Worm (Caenorhabditis elegans) whole organism, early embryonic: ENCODE measurements around the gene ost-1.

ENCODE experiments used
- B0310.2 ChIP-seq: sonication (generic microtip); optimal IDR thresholded peaks from 2 replicates; lab custom pipeline; 2016; ENCODE audit warnings: mild to moderate bottlenecking, missing genetic modification characterization, missing compliant biosample characterization
- F13C5.2 ChIP-seq: sonication (generic microtip); optimal IDR thresholded peaks from 2 replicates; lab custom pipeline; 2017; ENCODE audit warnings: mild to moderate bottlenecking, missing genetic modification characterization, inconsistent platforms, missing compliant biosample characterization
- aly-1 ChIP-seq: sonication (generic microtip); optimal IDR thresholded peaks from 2 replicates; lab custom pipeline; 2016; ENCODE audit warnings: missing genetic modification characterization, missing compliant biosample characterization
- ama-1 ChIP-seq: fragments of 150-350 bp; optimal IDR thresholded peaks from 2 replicates; lab custom pipeline; 2014
- ceh-13 ChIP-seq: fragments of 200-800 bp; sonication (Bioruptor generic); optimal IDR thresholded peaks from 2 replicates; lab custom pipeline; 2018; ENCODE audit warnings: mild to moderate bottlenecking, missing genetic modification characterization, missing compliant biosample characterization
- ets-7 ChIP-seq: sonication (generic microtip); optimal IDR thresholded peaks from 2 replicates; lab custom pipeline; 2016; ENCODE audit warnings: missing genotype, missing genetic modification characterization, missing compliant biosample characterization
- flt-1 ChIP-seq: fragments of 200-800 bp; sonication (Bioruptor generic); IDR thresholded peaks from 2 replicates; pipeline ENCODE4 v1.3.6; 2022; ENCODE audit warnings: missing genetic modification characterization, missing compliant biosample characterization
- hmbx-1 ChIP-seq: sonication (generic microtip); optimal IDR thresholded peaks from 2 replicates; lab custom pipeline; 2016; ENCODE audit warnings: mild to moderate bottlenecking, missing genetic modification characterization, missing compliant biosample characterization
- hmg-4 ChIP-seq: fragments of 200-800 bp; sonication (Bioruptor generic); optimal IDR thresholded peaks from 2 replicates; lab custom pipeline; 2018; ENCODE audit warnings: mild to moderate bottlenecking, missing genetic modification characterization, missing compliant biosample characterization
- hnd-1 ChIP-seq: sonication (generic microtip); optimal IDR thresholded peaks from 2 replicates; lab custom pipeline; 2016; ENCODE audit warnings: missing genetic modification characterization, missing compliant biosample characterization
- pes-1 ChIP-seq: fragments of 200-800 bp; sonication (Bioruptor generic); IDR thresholded peaks from 2 replicates; pipeline ENCODE4 v1.3.6; 2022; ENCODE audit warnings: missing genetic modification reagents, missing genetic modification characterization, missing compliant biosample characterization
- scrt-1 ChIP-seq: fragments of 200-800 bp; sonication (Bioruptor generic); IDR thresholded peaks from 2 replicates; pipeline ENCODE4 v1.3.6; 2022; ENCODE audit warnings: missing genetic modification characterization, missing compliant biosample characterization
- tbx-11 ChIP-seq: fragments of 200-800 bp; sonication (Bioruptor generic); IDR thresholded peaks from 2 replicates; pipeline ENCODE4 v1.3.6; 2022; ENCODE audit warnings: missing genetic modification characterization, missing compliant biosample characterization
- tbx-37 ChIP-seq: fragments of 200-800 bp; sonication (Bioruptor generic); conservative IDR thresholded peaks from 2 replicates; pipeline ENCODE4 v1.3.6; 2022; ENCODE audit warnings: missing genetic modification reagents, missing genetic modification characterization, missing compliant biosample characterization

ost-1 gene

DNA sequence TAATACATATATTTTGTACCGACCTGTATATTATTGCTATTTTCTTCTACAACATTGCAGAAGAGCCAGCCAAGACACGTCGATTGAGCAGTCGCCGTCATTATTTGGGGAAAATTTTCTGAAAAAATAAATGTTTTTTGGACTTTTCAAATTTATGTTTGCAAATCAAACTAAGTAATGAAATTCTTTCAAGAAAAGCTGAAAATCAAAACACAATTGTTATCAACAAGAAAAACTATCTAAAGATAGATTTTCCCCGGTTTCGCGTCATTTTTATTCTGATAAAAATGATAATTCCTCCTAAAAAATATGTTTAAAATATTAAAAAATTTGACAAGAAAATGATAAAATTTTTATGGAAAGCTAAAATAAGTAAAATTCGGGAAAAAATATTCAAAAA lies 50.7 kb downstream of the ost-1 start, which contains the start of gene C50A2.3:
C50A2.3 (minus strand) TSS at position 101 of the 400 bp plus-strand sequence.
- TF ChIP-seq hnd-1 (tag; lab: Kevin White, UChicago) (no peak), hmbx-1 (tag; lab: Kevin White, UChicago) (no peak), pes-1 (GFP tag; lab: Robert Waterston, UW) (no peak), flt-1 (GFP tag; lab: Robert Waterston, UW) (no peak), hmg-4 (no peak), ama-1 (lab: Kevin White, UChicago) (no peak), aly-1 (tag; lab: Kevin White, UChicago) (no peak), ets-7 (tag; lab: Kevin White, UChicago) (no peak), scrt-1 (GFP tag; lab: Robert Waterston, UW) (no peak)

DNA sequence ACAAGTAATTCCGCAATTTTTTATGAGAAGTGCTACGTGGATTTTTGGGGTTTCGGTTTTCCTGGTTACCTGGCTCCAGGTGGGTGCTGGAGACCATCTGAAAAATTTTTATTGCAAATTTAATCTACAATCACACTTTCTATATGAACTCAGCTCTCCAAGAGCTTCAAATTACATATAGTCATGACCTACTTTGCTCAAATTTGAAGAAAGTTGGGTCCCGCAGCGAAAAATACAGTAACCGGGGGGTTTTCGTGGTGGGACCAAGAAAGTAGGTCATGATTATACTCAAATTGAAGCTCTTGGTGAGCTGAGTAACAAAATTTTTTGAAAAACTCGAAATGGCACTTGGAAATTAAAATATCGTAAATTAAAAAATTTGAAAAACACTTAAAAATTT lies 53.2 kb downstream of the ost-1 start, which contains the start of gene ets-8:
ets-8 (minus strand) TSS at position 101 of the 400 bp plus-strand sequence.
- TF ChIP-seq tbx-11 (no peak), hnd-1 (tag; lab: Kevin White, UChicago) (no peak), B0310.2 (tag; lab: Kevin White, UChicago) (no peak), tbx-37 (GFP tag; lab: Robert Waterston, UW) (no peak), F13C5.2 (tag; lab: Kevin White, UChicago) (no peak), flt-1 (GFP tag; lab: Robert Waterston, UW) (no peak), ceh-13 (GFP tag; lab: Kevin White, UChicago) (no peak), aly-1 (tag; lab: Kevin White, UChicago) (no peak), hmg-4 (no peak), hmbx-1 (tag; lab: Kevin White, UChicago) (no peak)
